Worm (Caenorhabditis elegans) whole organism, young adult: ENCODE results near the gene nmr-2.
"Not testable (repeated sequence)": the region's sequence is repeated elsewhere in the genome, so short reads cannot be mapped to it uniquely, and the experiment has no call there.

ENCODE experiments used
- B0019.2 ChIP-seq: fragments of 200-800 bp; sonication (Bioruptor generic); conservative IDR thresholded peaks from 2 replicates; pipeline ENCODE4 v1.3.6; 2022; ENCODE audit warnings: missing genetic modification reagents, missing genetic modification characterization, missing compliant biosample characterization
- C06A6.2 ChIP-seq: fragments of 200-800 bp; sonication (Bioruptor generic); conservative IDR thresholded peaks from 2 replicates; pipeline ENCODE4 v1.3.6; 2022; ENCODE audit warnings: missing genetic modification characterization, missing compliant biosample characterization
- C17E4.6 ChIP-seq: fragments of 200-800 bp; sonication (Bioruptor generic); IDR thresholded peaks from 2 replicates; pipeline ENCODE4 v1.3.6; 2022; ENCODE audit warnings: missing genetic modification reagents, missing genetic modification characterization, missing compliant biosample characterization
- F57A8.1 ChIP-seq: fragments of 200-800 bp; sonication (Bioruptor generic); optimal IDR thresholded peaks from 2 replicates; lab custom pipeline; 2018; ENCODE audit warnings: mild to moderate bottlenecking, missing genetic modification characterization, moderate library complexity, missing compliant biosample characterization
- F57C9.4 ChIP-seq: sonication (generic microtip); optimal IDR thresholded peaks from 2 replicates; lab custom pipeline; 2017; ENCODE audit warnings: mild to moderate bottlenecking, missing genetic modification characterization, missing compliant biosample characterization
- K12H6.12 ChIP-seq: fragments of 200-800 bp; sonication (Bioruptor generic); optimal IDR thresholded peaks from 2 replicates; lab custom pipeline; 2018; ENCODE audit warnings: mild to moderate bottlenecking, missing genetic modification characterization, missing compliant biosample characterization
- Y56A3A.18 ChIP-seq: fragments of 200-800 bp; sonication (Bioruptor generic); IDR thresholded peaks from 2 replicates; pipeline ENCODE4 v1.3.6; 2022; ENCODE audit warnings: missing genetic modification reagents, missing genetic modification characterization, missing compliant biosample characterization
- athp-1 ChIP-seq: sonication (generic microtip); optimal IDR thresholded peaks from 2 replicates; lab custom pipeline; 2017; ENCODE audit warnings: mild to moderate bottlenecking, missing genetic modification characterization, missing compliant biosample characterization
- bed-2 ChIP-seq: fragments of 200-800 bp; sonication (Bioruptor generic); IDR thresholded peaks from 2 replicates; pipeline ENCODE4 v1.3.6; 2022; ENCODE audit warnings: missing genetic modification reagents, missing genetic modification characterization, missing compliant biosample characterization
- cebp-1 ChIP-seq, 2 experiments: fragments of 200-800 bp in 1 of 2; sonication (Bioruptor generic) in 1 of 2; sonication (generic microtip) in 1 of 2; IDR thresholded peaks in 1 of 2; optimal IDR thresholded peaks in 1 of 2; 2 replicates each; pipeline versions ENCODE4 v1.3.6 to Lab custom; 2017 to 2022; ENCODE audit warnings: missing compliant biosample characterization in 2 of 2, missing genetic modification characterization in 2 of 2, mild to moderate bottlenecking in 1 of 2, missing genetic modification reagents in 1 of 2, moderate library complexity in 1 of 2
- ceh-40 ChIP-seq: fragments of 200-800 bp; sonication (Bioruptor generic); IDR thresholded peaks from 2 replicates; pipeline ENCODE4 v1.3.6; 2022; ENCODE audit warnings: missing genetic modification characterization, missing compliant biosample characterization
- ceh-58 ChIP-seq: fragments of 200-800 bp; sonication (Bioruptor generic); IDR thresholded peaks from 2 replicates; pipeline ENCODE4 v1.3.6; 2022; ENCODE audit warnings: missing genetic modification characterization, missing compliant biosample characterization
- chd-7 ChIP-seq: sonication (generic microtip); optimal IDR thresholded peaks from 2 replicates; lab custom pipeline; 2016; ENCODE audit warnings: mild to moderate bottlenecking, missing genetic modification characterization, moderate library complexity, missing compliant biosample characterization
- dox-1 ChIP-seq: fragments of 200-800 bp; sonication (Bioruptor generic); IDR thresholded peaks from 2 replicates; pipeline ENCODE4 v1.3.6; 2022; ENCODE audit warnings: missing genetic modification reagents, missing genetic modification characterization, missing compliant biosample characterization
- ekl-4 ChIP-seq: fragments of 200-800 bp; sonication (Bioruptor generic); IDR thresholded peaks from 2 replicates; pipeline ENCODE4 v1.3.6; 2022; ENCODE audit warnings: missing genetic modification reagents, missing genetic modification characterization, missing compliant biosample characterization
- ets-4 ChIP-seq: fragments of 200-800 bp; sonication (Bioruptor generic); optimal IDR thresholded peaks from 2 replicates; lab custom pipeline; 2018; ENCODE audit warnings: mild to moderate bottlenecking, missing genetic modification characterization, missing compliant biosample characterization
- him-1 ChIP-seq: sonication (generic microtip); optimal IDR thresholded peaks from 2 replicates; lab custom pipeline; 2016; ENCODE audit warnings: missing genotype, missing genetic modification reagents, missing genetic modification characterization, missing compliant biosample characterization
- hlh-26 ChIP-seq: fragments of 200-800 bp; sonication (Bioruptor generic); conservative IDR thresholded peaks from 2 replicates; pipeline ENCODE4 v1.3.6; 2022; ENCODE audit warnings: missing genetic modification reagents, missing genetic modification characterization, missing compliant biosample characterization
- hmg-1.2 ChIP-seq: fragments of 200-800 bp; sonication (Bioruptor generic); IDR thresholded peaks from 2 replicates; pipeline ENCODE4 v1.3.6; 2022; ENCODE audit warnings: missing genetic modification reagents, missing genetic modification characterization, missing compliant biosample characterization
- hmg-20 ChIP-seq: fragments of 200-800 bp; sonication (Bioruptor generic); IDR thresholded peaks from 2 replicates; pipeline ENCODE4 v1.3.6; 2022; ENCODE audit warnings: missing genetic modification reagents, missing genetic modification characterization, missing compliant biosample characterization
- hrde-1 ChIP-seq: sonication (generic microtip); optimal IDR thresholded peaks from 2 replicates; lab custom pipeline; 2016; ENCODE audit warnings: missing genetic modification characterization, mild to moderate bottlenecking, missing compliant biosample characterization, moderate library complexity, missing genotype, missing genetic modification reagents, borderline replicate concordance
- mcd-1 ChIP-seq: fragments of 200-800 bp; sonication (Bioruptor generic); IDR thresholded peaks from 2 replicates; pipeline ENCODE4 v1.3.6; 2022; ENCODE audit warnings: missing genetic modification reagents, missing genetic modification characterization, missing compliant biosample characterization
- mes-4 ChIP-seq: sonication (generic microtip); optimal IDR thresholded peaks from 2 replicates; lab custom pipeline; 2016; ENCODE audit warnings: missing genotype, missing genetic modification characterization, missing compliant biosample characterization
- mxl-1 ChIP-seq: sonication (generic microtip); optimal IDR thresholded peaks from 2 replicates; lab custom pipeline; 2016; ENCODE audit warnings: missing genetic modification characterization, missing compliant biosample characterization
- nfyb-1 ChIP-seq: fragments of 200-800 bp; sonication (Bioruptor generic); IDR thresholded peaks from 2 replicates; pipeline ENCODE4 v1.3.6; 2022; ENCODE audit warnings: missing genetic modification reagents, missing genetic modification characterization, missing compliant biosample characterization
- nhr-120 ChIP-seq: fragments of 200-800 bp; sonication (Bioruptor generic); IDR thresholded peaks from 2 replicates; pipeline ENCODE4 v1.3.6; 2022; ENCODE audit warnings: missing genetic modification characterization, missing compliant biosample characterization
- nhr-80 ChIP-seq: sonication (generic microtip); optimal IDR thresholded peaks from 2 replicates; lab custom pipeline; 2016; ENCODE audit warnings: missing genetic modification characterization, missing compliant biosample characterization
- rcor-1 ChIP-seq: fragments of 200-800 bp; sonication (Bioruptor generic); IDR thresholded peaks from 2 replicates; pipeline ENCODE4 v1.3.6; 2022; ENCODE audit warnings: missing genetic modification reagents, missing genetic modification characterization, missing compliant biosample characterization
- repo-1 ChIP-seq: sonication (generic microtip); optimal IDR thresholded peaks from 2 replicates; lab custom pipeline; 2017; ENCODE audit warnings: mild to moderate bottlenecking, missing genetic modification characterization, missing compliant biosample characterization
- rpc-1 ChIP-seq, 2 experiments: fragments of 150-350 bp in 1 of 2; sonication (generic microtip) in 1 of 2; optimal IDR thresholded peaks; 2 replicates each; lab custom pipeline; 2014 to 2018; ENCODE audit warnings: missing biosample characterization in 1 of 2, missing genetic modification characterization in 1 of 2, missing genetic modification reagents in 1 of 2, missing genotype in 1 of 2
- sdz-38 ChIP-seq: sonication (generic microtip); optimal IDR thresholded peaks from 2 replicates; lab custom pipeline; 2016; ENCODE audit warnings: missing genotype, missing genetic modification characterization, missing compliant biosample characterization
- snpc-1.3 ChIP-seq: sonication (generic microtip); optimal IDR thresholded peaks from 2 replicates; lab custom pipeline; 2017; ENCODE audit warnings: missing genetic modification characterization, mild to moderate bottlenecking, missing compliant biosample characterization, antibody characterized with exemption, moderate library complexity, missing genotype, missing genetic modification reagents; ENCODE audit not compliant: insufficient read depth
- xnd-1 ChIP-seq: sonication (generic microtip); optimal IDR thresholded peaks from 2 replicates; lab custom pipeline; 2016; ENCODE audit warnings: missing genotype, missing genetic modification reagents, missing genetic modification characterization, missing compliant biosample characterization
- zim-3 ChIP-seq: sonication (generic microtip); optimal IDR thresholded peaks from 2 replicates; lab custom pipeline; 2017; ENCODE audit warnings: mild to moderate bottlenecking, missing genetic modification characterization, moderate library complexity, missing compliant biosample characterization
- ztf-18 ChIP-seq: sonication (generic microtip); optimal IDR thresholded peaks from 2 replicates; lab custom pipeline; 2016; ENCODE audit warnings: missing genotype, mild to moderate bottlenecking, missing genetic modification characterization, missing compliant biosample characterization
- ztf-25 ChIP-seq: fragments of 200-800 bp; sonication (Bioruptor generic); IDR thresholded peaks from 2 replicates; pipeline ENCODE4 v1.3.6; 2022; ENCODE audit warnings: missing genetic modification reagents, missing genetic modification characterization, missing compliant biosample characterization
- ztf-26 ChIP-seq: sonication (generic microtip); optimal IDR thresholded peaks from 2 replicates; lab custom pipeline; 2017; ENCODE audit warnings: missing genetic modification characterization, missing compliant biosample characterization
- ztf-3 ChIP-seq: fragments of 200-800 bp; sonication (Bioruptor generic); optimal IDR thresholded peaks from 2 replicates; lab custom pipeline; 2018; ENCODE audit warnings: mild to moderate bottlenecking, missing genetic modification characterization, missing compliant biosample characterization

nmr-2 gene

ce11 chrV:15052368-15052767 is 40.9 kb upstream of the nmr-2 start, which contains the start of the genes fbxa-82 and C25D7.5:
fbxa-82 (minus strand) TSS chrV:15052530.
C25D7.5 (plus strand) TSS chrV:15052650.
- TF ChIP-seq cebp-1 (GFP tag; IDR thresholded peaks at IDR 0.05; lab: Robert Waterston, UW) (0 out of 2 replicates have a peak, but pooled peaks have one; percentile 26), cebp-1 (tag; optimal IDR thresholded peaks at IDR 0.05; lab: Kevin White, UChicago) (no peak), nhr-80 (tag; lab: Kevin White, UChicago) (no peak)
- TF ChIP-seq, all 124 proteins: peak for 1

- TF ChIP-seq snpc-1.3 (tag; lab: Kevin White, UChicago) (no peak), C17E4.6 (GFP tag; lab: Robert Waterston, UW) (no peak), nfyb-1 (GFP tag; lab: Robert Waterston, UW) (no peak), chd-7 (tag; lab: Kevin White, UChicago) (no peak), B0019.2 (GFP tag; lab: Robert Waterston, UW) (no peak), F57A8.1 (no peak), rpc-1 (optimal IDR thresholded peaks at IDR 0.05; lab: Kevin White, UChicago) (no peak), rpc-1 (tag; optimal IDR thresholded peaks at IDR 0.05; lab: Kevin White, UChicago) (no peak), ekl-4 (no peak), xnd-1 (no peak), zim-3 (tag; lab: Kevin White, UChicago) (no peak), Y56A3A.18 (GFP tag; lab: Robert Waterston, UW) (no peak)
Observed at ce11 chrV:15051720-15052119, 40.3 kb upstream of the nmr-2 start.

- TF ChIP-seq hmg-1.2 (GFP tag; lab: Robert Waterston, UW) (peak; percentile 76; the same call in 1 of the 2 replicates), F57C9.4 (tag; lab: Kevin White, UChicago) (no peak), hrde-1 (tag; lab: Kevin White, UChicago) (no peak)
Observed at ce11 chrV:15048107-15048506, 36.6 kb upstream of the nmr-2 start, which contains the start of gene sdc-3. sdc-3 (minus strand) TSS chrV:15048207.

DNA sequence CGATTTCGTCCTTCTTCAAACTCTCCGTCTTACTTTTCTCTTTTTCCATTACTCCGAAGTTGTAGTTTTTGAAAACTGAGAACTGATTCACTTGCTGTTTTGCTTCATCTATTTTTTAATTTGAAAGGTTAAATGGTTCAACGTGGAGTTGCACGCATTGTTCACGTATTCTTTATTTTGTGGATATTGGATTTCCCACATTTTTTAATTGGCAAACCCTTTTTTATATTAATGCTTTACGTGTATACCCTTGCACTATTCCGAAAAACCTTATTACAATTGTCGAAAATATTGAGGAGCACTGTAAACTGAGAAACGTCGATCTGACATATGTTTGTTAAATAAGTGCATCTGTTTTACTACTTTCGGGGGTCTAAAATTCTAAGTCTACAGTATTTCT is 25.3 kb upstream of the nmr-2 start, which contains the start of gene melo-3:
Gene melo-3, minus strand, starts transcription at position 101 of the 400 bp plus-strand sequence.
- not testable (repeated sequence) for TF ChIP-seq sdz-38 (tag; lab: Kevin White, UChicago); ztf-18 (tag; lab: Kevin White, UChicago); him-1

DNA sequence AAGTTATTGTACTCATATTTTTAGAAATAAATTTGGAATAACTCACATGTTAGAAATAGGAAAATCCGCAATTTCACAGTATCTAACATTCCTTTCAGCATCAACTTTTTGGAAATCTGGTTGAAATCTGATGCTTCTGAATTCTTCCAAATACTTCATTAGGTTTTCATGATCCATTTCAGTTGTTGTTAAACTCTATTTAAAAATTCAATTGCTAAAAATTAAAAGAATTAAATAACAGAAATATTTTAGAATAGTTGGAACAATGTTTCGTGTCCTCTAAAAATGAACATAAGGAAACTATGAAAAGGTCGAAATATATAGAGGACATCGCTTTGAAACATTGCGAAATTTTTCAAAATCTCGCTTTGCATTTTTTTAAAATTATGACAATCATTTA is 19.9 kb upstream of the nmr-2 start, which contains the start of gene cng-1:
Gene cng-1, minus strand, starts transcription at position 101 of the 400 bp plus-strand sequence.
- TF ChIP-seq ets-4 (GFP tag; lab: Kevin White, UChicago); mxl-1 (tag; lab: Kevin White, UChicago); C17E4.6 (GFP tag; lab: Robert Waterston, UW): not testable (repeated sequence)
- TF ChIP-seq, all 124 proteins: peak for 0; not testable (repeated sequence) for 124

DNA sequence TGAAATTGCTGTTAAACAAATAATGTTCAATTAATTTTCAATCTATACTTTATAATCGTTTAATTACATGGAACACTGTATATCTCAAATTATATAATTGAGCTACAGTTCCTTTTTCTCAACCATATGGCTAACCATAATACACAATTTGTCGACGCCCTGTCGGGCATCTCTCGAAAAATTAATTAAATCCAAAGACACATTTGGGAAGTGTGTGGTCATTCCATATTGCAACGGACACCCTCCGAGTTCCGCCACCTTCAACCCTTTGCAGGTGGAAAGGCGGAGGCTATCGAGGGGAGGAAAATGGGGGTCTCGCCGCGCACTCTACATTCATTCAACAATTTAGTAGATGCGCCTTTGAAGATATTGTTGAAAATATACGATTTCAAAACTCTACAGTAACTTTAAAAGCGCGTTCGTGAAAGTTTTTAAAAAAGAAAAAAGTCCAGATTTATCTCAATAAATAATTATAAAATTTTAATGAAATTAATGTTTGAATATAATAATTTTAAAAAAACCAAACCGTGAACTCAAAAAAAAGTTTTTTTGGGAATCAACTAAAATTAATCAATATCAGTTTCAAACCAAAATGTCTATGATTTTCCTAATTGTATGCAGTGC is 17.5 kb upstream of the nmr-2 start, which contains the start of gene F14H8.8:
Gene F14H8.8, plus strand, starts transcription at position 574 of the 624 bp plus-strand sequence.
- no peak for TF ChIP-seq ceh-40 (GFP tag; lab: Robert Waterston, UW)
- TF ChIP-seq rcor-1 (GFP tag; lab: Robert Waterston, UW): peak; percentile 80
- no peak for TF ChIP-seq C06A6.2 (GFP tag; lab: Robert Waterston, UW)
- peak; percentile 15 for TF ChIP-seq athp-1 (tag; lab: Kevin White, UChicago)
- no peak for TF ChIP-seq ztf-25 (GFP tag; lab: Robert Waterston, UW)
- TF ChIP-seq sdz-38 (tag; lab: Kevin White, UChicago): no peak
- TF ChIP-seq nhr-120 (GFP tag; lab: Robert Waterston, UW): no peak
- no peak for TF ChIP-seq ztf-26 (tag; lab: Kevin White, UChicago)
- TF ChIP-seq ceh-58 (GFP tag; lab: Robert Waterston, UW): no peak
- no peak for TF ChIP-seq hlh-26 (GFP tag; lab: Robert Waterston, UW)
- TF ChIP-seq repo-1: no peak
- peak; percentile 79 for TF ChIP-seq dox-1
- peak; percentile 72 for TF ChIP-seq mcd-1
- peak; percentile 93 for TF ChIP-seq him-1
- TF ChIP-seq ztf-3: no peak
- no peak for TF ChIP-seq mes-4 (tag; lab: Kevin White, UChicago)
- TF ChIP-seq hmg-20 (GFP tag; lab: Robert Waterston, UW): no peak
- no peak for TF ChIP-seq bed-2
- TF ChIP-seq K12H6.12 (tag; lab: Kevin White, UChicago): no peak
